Worm (Caenorhabditis elegans): ENCODE data around the gene B0416.3.

The B0416.3 gene

ce11 chrX:9271886-9272285, 19.6 kb upstream of the B0416.3 start:
- TF ChIP-seq W03F9.2 (tag; optimal IDR thresholded peaks at IDR 0.05) (no peak), dao-5 (tag; optimal IDR thresholded peaks at IDR 0.05) (no peak), him-1 (tag; optimal IDR thresholded peaks at IDR 0.05) (no peak)

ce11 chrX:9274574-9274973, 16.9 kb upstream of the B0416.3 start, which contains the start of gene B0416.10:
TSS of gene B0416.10 (minus strand) at chrX:9274674.
- TF ChIP-seq him-1 (tag; optimal IDR thresholded peaks at IDR 0.05) = no peak
- TF ChIP-seq W03F9.2 (tag; optimal IDR thresholded peaks at IDR 0.05) = no peak
- TF ChIP-seq dao-5 (tag; optimal IDR thresholded peaks at IDR 0.05) = no peak

ce11 chrX:9278653-9279052, 12.8 kb upstream of the B0416.3 start, which contains the start of gene B0416.4:
TSS of gene B0416.4 (plus strand) at chrX:9278953.
- no peak for TF ChIP-seq dao-5 (tag; optimal IDR thresholded peaks at IDR 0.05)
- no peak for TF ChIP-seq W03F9.2 (tag; optimal IDR thresholded peaks at IDR 0.05)
- TF ChIP-seq him-1 (tag; optimal IDR thresholded peaks at IDR 0.05) = no peak

- TF ChIP-seq dao-5 (tag; optimal IDR thresholded peaks at IDR 0.05) (no peak), W03F9.2 (tag; optimal IDR thresholded peaks at IDR 0.05) (no peak), him-1 (tag; optimal IDR thresholded peaks at IDR 0.05) (no peak)
Observed at ce11 chrX:9283026-9283425, 8.4 kb upstream of the B0416.3 start, which contains the start of gene B0416.11. TSS of gene B0416.11 (minus strand) at chrX:9283126.

ce11 chrX:9295471-9295870, 4.0 kb downstream of the B0416.3 start:
- no peak for TF ChIP-seq him-1 (tag; optimal IDR thresholded peaks at IDR 0.05)
- TF ChIP-seq W03F9.2 (tag; optimal IDR thresholded peaks at IDR 0.05) = no peak
- no peak for TF ChIP-seq dao-5 (tag; optimal IDR thresholded peaks at IDR 0.05)

ce11 chrX:9296591-9296990, 5.1 kb downstream of the B0416.3 start, which contains the start of gene gly-13:
TSS of gene gly-13 (minus strand) at chrX:9296622.
- TF ChIP-seq W03F9.2 (tag; optimal IDR thresholded peaks at IDR 0.05) (no peak), dao-5 (tag; optimal IDR thresholded peaks at IDR 0.05) (no peak)

- TF ChIP-seq dao-5 (tag; optimal IDR thresholded peaks at IDR 0.05) = no peak
- TF ChIP-seq him-1 (tag; optimal IDR thresholded peaks at IDR 0.05) = no peak
- no peak for TF ChIP-seq W03F9.2 (tag; optimal IDR thresholded peaks at IDR 0.05)
Observed at ce11 chrX:9297834-9298233, 6.4 kb downstream of the B0416.3 start, which contains the start of gene B0416.7. TSS of gene B0416.7 (minus strand) at chrX:9297934.

ce11 chrX:9298846-9299245, 7.4 kb downstream of the B0416.3 start, which contains the start of gene B0416.2:
TSS of gene B0416.2 (plus strand) at chrX:9299146.
- TF ChIP-seq W03F9.2 (tag; optimal IDR thresholded peaks at IDR 0.05) (no peak), him-1 (tag; optimal IDR thresholded peaks at IDR 0.05) (no peak), dao-5 (tag; optimal IDR thresholded peaks at IDR 0.05) (no peak)

- TF ChIP-seq W03F9.2 (tag; optimal IDR thresholded peaks at IDR 0.05) (no peak), dao-5 (tag; optimal IDR thresholded peaks at IDR 0.05) (no peak), him-1 (tag; optimal IDR thresholded peaks at IDR 0.05) (no peak)
Observed at ce11 chrX:9300379-9300778, 8.9 kb downstream of the B0416.3 start.

- no peak for TF ChIP-seq W03F9.2 (tag; optimal IDR thresholded peaks at IDR 0.05)
Observed at ce11 chrX:9302763-9303162, 11.3 kb downstream of the B0416.3 start.

ce11 chrX:9303422-9303821, 12.0 kb downstream of the B0416.3 start, which contains the start of gene tmc-2:
TSS of gene tmc-2 (plus strand) at chrX:9303722.
- TF ChIP-seq him-1 (tag; optimal IDR thresholded peaks at IDR 0.05) = no peak
- TF ChIP-seq W03F9.2 (tag; optimal IDR thresholded peaks at IDR 0.05) = no peak
- TF ChIP-seq dao-5 (tag; optimal IDR thresholded peaks at IDR 0.05) = no peak

- TF ChIP-seq W03F9.2 (tag; optimal IDR thresholded peaks at IDR 0.05) = no peak
- no peak for TF ChIP-seq him-1 (tag; optimal IDR thresholded peaks at IDR 0.05)
- TF ChIP-seq dao-5 (tag; optimal IDR thresholded peaks at IDR 0.05) = no peak
Observed at ce11 chrX:9311225-9311624, 19.8 kb downstream of the B0416.3 start, which contains the start of gene H29C22.1. TSS of gene H29C22.1 (minus strand) at chrX:9311325.

- TF ChIP-seq him-1 (tag; optimal IDR thresholded peaks at IDR 0.05) (no peak), dao-5 (tag; optimal IDR thresholded peaks at IDR 0.05) (no peak), W03F9.2 (tag; optimal IDR thresholded peaks at IDR 0.05) (no peak)
Observed at ce11 chrX:9314397-9314796, 23.0 kb downstream of the B0416.3 start, which contains the start of gene ttr-38. TSS of gene ttr-38 (minus strand) at chrX:9314497.

ce11 chrX:9319080-9319479, 27.6 kb downstream of the B0416.3 start, which contains the start of gene npr-7:
TSS of gene npr-7 (minus strand) at chrX:9319180.
- TF ChIP-seq W03F9.2 (tag; optimal IDR thresholded peaks at IDR 0.05) (no peak), him-1 (tag; optimal IDR thresholded peaks at IDR 0.05) (no peak), dao-5 (tag; optimal IDR thresholded peaks at IDR 0.05) (no peak)

ce11 chrX:9324962-9325361, 33.5 kb downstream of the B0416.3 start:
- TF ChIP-seq him-1 (tag; optimal IDR thresholded peaks at IDR 0.05) (no peak), dao-5 (tag; optimal IDR thresholded peaks at IDR 0.05) (no peak), W03F9.2 (tag; optimal IDR thresholded peaks at IDR 0.05) (no peak)
